In genomic region chr3R:28630092-28630491, dm6 we compare ENCODE assay signal across 1 fruit fly cellular context.
A peak's percentile ranks its signal among the peaks of the same experiment; 100 is the strongest.
TF ChIP-seq lines count a peak whose summit lies in the region.

No protein-coding gene starts in this region.

TF ChIP-seq in whole organism, embryonic, 481 proteins besides CTCF, POLR2A, EP300 and RAD21 (continued from another document):
- TF ChIP-seq ap (GFP tag; IDR thresholded peaks at IDR 0.05; lab: Robert Waterston, UW) (0 out of 2 replicates have a peak, but pooled peaks have one; percentile 16), bsh (GFP tag; optimal IDR thresholded peaks at IDR 0.05; lab: Kevin White, UChicago) (peak in 1 of 2 experiments; percentile 11), gem (tag; optimal IDR thresholded peaks at IDR 0.05; lab: Kevin White, UChicago) (peak; percentile 26), CG9609 (GFP tag; optimal IDR thresholded peaks at IDR 0.05; lab: Kevin White, UChicago) (no peak), Med (GFP tag; lab: Kevin White, UChicago) (peak; percentile 10), CG1529 (GFP tag; optimal IDR thresholded peaks at IDR 0.05; lab: Kevin White, UChicago) (no peak), ci (GFP tag; IDR thresholded peaks at IDR 0.05; lab: Robert Waterston, UW) (0 out of 3 replicates have a peak, but pooled peaks have one; percentile 37)
